Worm (Caenorhabditis elegans) whole organism, L4/young adult: Measurements from ENCODE around the gene F09C6.11.

Experiments
- W03F9.2 ChIP-seq: fragments of 150-350 bp; optimal IDR thresholded peaks from 2 replicates; lab custom pipeline; 2014; ENCODE audit warnings: missing biosample characterization, missing genetic modification characterization
- dao-5 ChIP-seq: sonication (generic microtip); optimal IDR thresholded peaks from 2 replicates; lab custom pipeline; 2016; ENCODE audit warnings: missing genotype, missing genetic modification characterization, moderate library complexity, missing compliant biosample characterization
- him-1 ChIP-seq: sonication (generic microtip); optimal IDR thresholded peaks from 2 replicates; lab custom pipeline; 2016; ENCODE audit warnings: missing genotype, missing genetic modification reagents, missing genetic modification characterization, missing compliant biosample characterization

F09C6.11 gene

ce11 chrV:16882260-16882918 lies at the start of gene F09C6.11, which contains the start of gene F09C6.12:
TSS of gene F09C6.11 (minus strand) at chrV:16882310.
TSS of gene F09C6.12 (plus strand) at chrV:16882868.
- TF ChIP-seq him-1 (no peak), dao-5 (no peak), W03F9.2 (no peak)

- TF ChIP-seq W03F9.2 (no peak), him-1 (no peak), dao-5 (no peak)
These were observed 45.2 kb upstream of the F09C6.11 start, which contains the start of gene Y102A5C.36 for ce11 chrV:16927345-16927744. TSS of gene Y102A5C.36 (minus strand) at chrV:16927445.

- TF ChIP-seq dao-5 = no peak
- TF ChIP-seq W03F9.2 = no peak
- no peak for TF ChIP-seq him-1
These were observed 39.8 kb upstream of the F09C6.11 start, which contains the start of gene Y102A5C.4 for ce11 chrV:16921952-16922351. TSS of gene Y102A5C.4 (plus strand) at chrV:16922252.

ce11 chrV:16919675-16920074 lies 37.6 kb upstream of the F09C6.11 start:
- TF ChIP-seq dao-5 (no peak), him-1 (no peak), W03F9.2 (no peak)

- TF ChIP-seq W03F9.2 (no peak), dao-5 (no peak), him-1 (no peak)
These were observed 36.3 kb upstream of the F09C6.11 start, which contains the start of the genes fbxa-206 and Y102A5C.2 for ce11 chrV:16918378-16918777. TSS of gene fbxa-206 (minus strand) at chrV:16918478. TSS of gene Y102A5C.2 (plus strand) at chrV:16918731.

- no peak for TF ChIP-seq W03F9.2
- TF ChIP-seq him-1 = no peak
- no peak for TF ChIP-seq dao-5
These were observed 34.0 kb upstream of the F09C6.11 start, which contains the start of gene F09C6.10 for ce11 chrV:16916079-16916478. TSS of gene F09C6.10 (minus strand) at chrV:16916179.

- TF ChIP-seq him-1 (no peak), dao-5 (no peak), W03F9.2 (no peak)
These were observed 29.8 kb upstream of the F09C6.11 start, which contains the start of gene nhr-116 for ce11 chrV:16911934-16912333. TSS of gene nhr-116 (plus strand) at chrV:16912234.

- TF ChIP-seq W03F9.2 (no peak), dao-5 (no peak), him-1 (no peak)
These were observed 29.2 kb upstream of the F09C6.11 start for ce11 chrV:16911294-16911693.

- TF ChIP-seq him-1 (no peak), dao-5 (no peak), W03F9.2 (no peak)
These were observed 28.8 kb upstream of the F09C6.11 start for ce11 chrV:16910864-16911263.

ce11 chrV:16909871-16910270 lies 27.8 kb upstream of the F09C6.11 start, which contains the start of gene F09C6.16:
TSS of gene F09C6.16 (minus strand) at chrV:16909971.
- TF ChIP-seq dao-5 (no peak), W03F9.2 (no peak), him-1 (no peak)

ce11 chrV:16904612-16905011 lies 22.5 kb upstream of the F09C6.11 start, which contains the start of gene nhr-262:
TSS of gene nhr-262 (plus strand) at chrV:16904912.
- TF ChIP-seq W03F9.2 = no peak
- TF ChIP-seq dao-5 = no peak
- no peak for TF ChIP-seq him-1

- TF ChIP-seq dao-5 = no peak
These were observed 20.6 kb upstream of the F09C6.11 start, which contains the start of gene srd-68 for ce11 chrV:16902726-16903125. TSS of gene srd-68 (minus strand) at chrV:16902826.

- TF ChIP-seq dao-5 (no peak), W03F9.2 (no peak), him-1 (no peak)
These were observed 17.2 kb upstream of the F09C6.11 start, which contains the start of gene fbxa-45 for ce11 chrV:16899355-16899754. TSS of gene fbxa-45 (minus strand) at chrV:16899455.

ce11 chrV:16893440-16893839 lies 11.3 kb upstream of the F09C6.11 start, which contains the start of gene F09C6.15:
TSS of gene F09C6.15 (plus strand) at chrV:16893740.
- no peak for TF ChIP-seq him-1
- TF ChIP-seq dao-5 = no peak
- TF ChIP-seq W03F9.2 = no peak

- TF ChIP-seq dao-5 (no peak), him-1 (no peak), W03F9.2 (no peak)
These were observed 6.7 kb upstream of the F09C6.11 start, which contains the start of the genes ifas-2 and fbxa-44 for ce11 chrV:16888788-16889325. TSS of gene ifas-2 (minus strand) at chrV:16888888. TSS of gene fbxa-44 (plus strand) at chrV:16889275.

- TF ChIP-seq dao-5 (no peak), him-1 (no peak), W03F9.2 (no peak)
These were observed 2.6 kb upstream of the F09C6.11 start, which contains the start of gene F09C6.13 for ce11 chrV:16884744-16885143. TSS of gene F09C6.13 (plus strand) at chrV:16885044.
